Worm (Caenorhabditis elegans): ENCODE data around the gene nlp-11.
"Not testable (repeated sequence)": the region's sequence is repeated elsewhere in the genome, so short reads cannot be mapped to it uniquely, and the experiment has no call there.

nlp-11 gene

ce11 chrII:9725056-9725455, 33.3 kb upstream of the nlp-11 start:
- TF ChIP-seq pqm-1 (tag; optimal IDR thresholded peaks at IDR 0.05) (no peak), ceh-14 (tag; optimal IDR thresholded peaks at IDR 0.05) (no peak), hlh-8 (tag; optimal IDR thresholded peaks at IDR 0.05) (no peak), madf-2 (tag; optimal IDR thresholded peaks at IDR 0.05) (no peak), ttx-3 (tag; optimal IDR thresholded peaks at IDR 0.05) (no peak), ceh-19 (GFP tag; optimal IDR thresholded peaks at IDR 0.05) (no peak), Y22D7AL.16 (tag; optimal IDR thresholded peaks at IDR 0.05) (no peak), odd-2 (tag; optimal IDR thresholded peaks at IDR 0.05) (no peak)

- TF ChIP-seq pat-9 (tag; optimal IDR thresholded peaks at IDR 0.05) (no peak), odd-2 (tag; optimal IDR thresholded peaks at IDR 0.05) (no peak), fax-1 (tag; optimal IDR thresholded peaks at IDR 0.05) (no peak), hlh-13 (GFP tag; optimal IDR thresholded peaks at IDR 0.05) (no peak)
These were observed 32.7 kb upstream of the nlp-11 start, which contains the start of gene cutl-2 for ce11 chrII:9724464-9724863. TSS of gene cutl-2 (minus strand) at chrII:9724673.

DNA sequence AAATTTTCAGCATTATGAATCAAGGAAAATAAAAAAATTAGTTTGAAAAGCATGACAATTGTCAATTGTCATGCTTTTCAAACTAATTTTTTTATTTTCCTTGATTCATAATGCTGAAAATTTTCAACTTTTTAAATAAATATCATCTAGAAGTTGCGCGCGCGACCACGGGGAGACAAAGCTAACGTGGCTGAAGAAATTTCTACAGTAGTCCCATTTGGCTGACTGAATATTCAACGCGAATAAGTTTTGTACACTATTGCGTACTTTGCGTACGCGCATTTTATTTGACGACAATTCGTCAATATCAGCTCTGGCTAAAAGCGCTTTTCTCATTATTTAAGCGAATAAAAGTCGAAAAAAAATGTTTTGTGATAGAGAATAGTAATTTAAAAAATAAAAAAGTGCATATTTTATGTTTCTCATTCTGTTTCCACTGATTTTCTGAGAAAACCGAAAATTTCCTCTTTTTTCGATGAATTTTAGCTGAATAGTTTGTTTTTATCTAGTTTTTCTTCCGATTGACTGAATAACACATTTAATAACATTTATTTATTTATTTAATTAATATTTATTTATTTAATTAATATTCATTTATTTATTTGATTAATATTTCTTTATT, 27.0 kb upstream of the nlp-11 start, which contains the start of gene Y53C12A.11:
TSS of gene Y53C12A.11 (minus strand) at position 68 of the 622 bp plus-strand sequence.
- TF ChIP-seq hlh-15 (tag; optimal IDR thresholded peaks at IDR 0.05); pag-3 (tag; optimal IDR thresholded peaks at IDR 0.05; ENCODE audit: borderline replicate concordance); pha-2 (tag; optimal IDR thresholded peaks at IDR 0.05): not testable (repeated sequence)

ce11 chrII:9717904-9718303, 26.2 kb upstream of the nlp-11 start, which contains the start of gene Y53C12A.6:
TSS of gene Y53C12A.6 (minus strand) at chrII:9718004.
- TF ChIP-seq nfya-1 (tag; optimal IDR thresholded peaks at IDR 0.05) = no peak

ce11 chrII:9716417-9717039, 24.8 kb upstream of the nlp-11 start, which contains the start of gene wee-1.3:
TSS of gene wee-1.3 (minus strand) at chrII:9716467.
- TF ChIP-seq ceh-30 (tag; optimal IDR thresholded peaks at IDR 0.05) (peak; percentile 18), gmeb-2 (tag; optimal IDR thresholded peaks at IDR 0.05) (no peak), hlh-15 (tag; optimal IDR thresholded peaks at IDR 0.05) (no peak), unc-55 (GFP tag; optimal IDR thresholded peaks at IDR 0.05) (no peak), pros-1 (tag; optimal IDR thresholded peaks at IDR 0.05) (no peak), ceh-2 (tag; optimal IDR thresholded peaks at IDR 0.05) (peak; percentile 10), Y22D7AL.16 (tag; optimal IDR thresholded peaks at IDR 0.05) (no peak), ceh-31 (tag; optimal IDR thresholded peaks at IDR 0.05) (peak; percentile 54), ceh-14 (tag; optimal IDR thresholded peaks at IDR 0.05) (peak; percentile 24), unc-42 (tag; optimal IDR thresholded peaks at IDR 0.05) (peak; percentile 53), tbx-7 (tag; optimal IDR thresholded peaks at IDR 0.05) (no peak), ref-2 (tag; optimal IDR thresholded peaks at IDR 0.05) (peak; percentile 53), ceh-6 (GFP tag; optimal IDR thresholded peaks at IDR 0.05) (no peak), elt-2 (tag; optimal IDR thresholded peaks at IDR 0.05) (peak; percentile 37), nfya-1 (tag; optimal IDR thresholded peaks at IDR 0.05) (peak; percentile 59), C38D4.7 (GFP tag; optimal IDR thresholded peaks at IDR 0.05) (no peak), C08G9.2 (tag; optimal IDR thresholded peaks at IDR 0.05) (peak; percentile 20), hlh-8 (tag; optimal IDR thresholded peaks at IDR 0.05) (no peak), sox-2 (GFP tag; IDR thresholded peaks at IDR 0.05) (0 out of 2 replicates have a peak, but pooled peaks have one; percentile 15), ceh-9 (tag; optimal IDR thresholded peaks at IDR 0.05) (no peak), ets-4 (tag; optimal IDR thresholded peaks at IDR 0.05) (no peak), tbx-2 (tag; optimal IDR thresholded peaks at IDR 0.05) (peak; percentile 18), syd-9 (tag; optimal IDR thresholded peaks at IDR 0.05) (no peak), ceh-34 (tag; optimal IDR thresholded peaks at IDR 0.05) (peak; percentile 64), dve-1 (tag; optimal IDR thresholded peaks at IDR 0.05) (peak; percentile 22), nhr-232 (tag; optimal IDR thresholded peaks at IDR 0.05) (no peak), sox-4 (tag; optimal IDR thresholded peaks at IDR 0.05) (no peak), ztf-16 (tag; optimal IDR thresholded peaks at IDR 0.05) (peak; percentile 28), ceh-22 (tag; optimal IDR thresholded peaks at IDR 0.05) (no peak), F13H6.1 (tag; optimal IDR thresholded peaks at IDR 0.05) (no peak), pax-1 (tag; optimal IDR thresholded peaks at IDR 0.05) (peak; percentile 5), madf-2 (tag; optimal IDR thresholded peaks at IDR 0.05) (no peak), ceh-45 (GFP tag; IDR thresholded peaks at IDR 0.05) (no peak)
